Fruit fly (Drosophila melanogaster): ENCODE data around the gene CG32104.

The CG32104 gene

dm6 chr3L:12414189-12414964, 15.3 kb upstream of the CG32104 start, which contains the start of gene SCaMC:
Gene SCaMC (minus strand): TSS chr3L:12414842.
- TF ChIP-seq pan (optimal IDR thresholded peaks at IDR 0.05) (no peak), Rel (GFP tag; optimal IDR thresholded peaks at IDR 0.05) (no peak), Rel (tag; optimal IDR thresholded peaks at IDR 0.05) (peak; percentile 70), rgr (GFP tag; optimal IDR thresholded peaks at IDR 0.05) (peak; percentile 16), jim (GFP tag; optimal IDR thresholded peaks at IDR 0.05) (no peak), Sp1 (GFP tag; optimal IDR thresholded peaks at IDR 0.05) (peak; percentile 4), Myc (optimal IDR thresholded peaks at IDR 0.05) (peak; percentile 9), h (GFP tag; optimal IDR thresholded peaks at IDR 0.05) (peak; percentile 39), dsf (GFP tag; optimal IDR thresholded peaks at IDR 0.05; ENCODE audit: borderline replicate concordance) (no peak), CG9705 (GFP tag; optimal IDR thresholded peaks at IDR 0.05) (no peak)

dm6 chr3L:12411214-12411685, 12.1 kb upstream of the CG32104 start:
- TF ChIP-seq Mio (GFP tag; optimal IDR thresholded peaks at IDR 0.05) (no peak), Hr83 (GFP tag; optimal IDR thresholded peaks at IDR 0.05; ENCODE audit: poor library complexity, severe bottlenecking) (peak; percentile 2), Rel (GFP tag; optimal IDR thresholded peaks at IDR 0.05) (no peak), Rel (tag; optimal IDR thresholded peaks at IDR 0.05) (peak; percentile 25)

dm6 chr3L:12410472-12411213, 11.5 kb upstream of the CG32104 start:
- no peak for TF ChIP-seq sv (GFP tag; optimal IDR thresholded peaks at IDR 0.05)
- TF ChIP-seq Vsx2 (GFP tag; optimal IDR thresholded peaks at IDR 0.05; ENCODE audit: partially characterized antibody) = no peak
- TF ChIP-seq woc (GFP tag; optimal IDR thresholded peaks at IDR 0.05) = peak; percentile 63
- no peak for TF ChIP-seq GATAd (GFP tag; optimal IDR thresholded peaks at IDR 0.05)
- peak; percentile 58 for TF ChIP-seq h (GFP tag; optimal IDR thresholded peaks at IDR 0.05)
- TF ChIP-seq Myc (optimal IDR thresholded peaks at IDR 0.05) = no peak
- TF ChIP-seq lola (GFP tag; optimal IDR thresholded peaks at IDR 0.05) = no peak
- TF ChIP-seq usp (GFP tag; optimal IDR thresholded peaks at IDR 0.05) = no peak
- TF ChIP-seq CrebA (GFP tag; optimal IDR thresholded peaks at IDR 0.05; ENCODE audit: borderline replicate concordance) = no peak
- no peak for TF ChIP-seq jim (GFP tag; optimal IDR thresholded peaks at IDR 0.05)
- no peak for TF ChIP-seq Abd-B (GFP tag; optimal IDR thresholded peaks at IDR 0.05)
- no peak for TF ChIP-seq Dif (GFP tag; optimal IDR thresholded peaks at IDR 0.05; ENCODE audit: partially characterized antibody)
- no peak for TF ChIP-seq dsf (GFP tag; optimal IDR thresholded peaks at IDR 0.05; ENCODE audit: borderline replicate concordance)
- TF ChIP-seq foxo (GFP tag; optimal IDR thresholded peaks at IDR 0.05) = peak; percentile 11 to 56
- TF ChIP-seq Mio (GFP tag; optimal IDR thresholded peaks at IDR 0.05) = no peak
- peak; percentile 72 for TF ChIP-seq HLH106 (tag; optimal IDR thresholded peaks at IDR 0.05)
- TF ChIP-seq Rel (GFP tag; optimal IDR thresholded peaks at IDR 0.05) = no peak
- peak; percentile 83 for TF ChIP-seq Rel (tag; optimal IDR thresholded peaks at IDR 0.05)
- TF ChIP-seq Hr78 (GFP tag; optimal IDR thresholded peaks at IDR 0.05) = no peak
- peak; percentile 34 for TF ChIP-seq dmrt93B (GFP tag; optimal IDR thresholded peaks at IDR 0.05)
- TF ChIP-seq pan (optimal IDR thresholded peaks at IDR 0.05) = no peak
- no peak for TF ChIP-seq Jra (GFP tag; optimal IDR thresholded peaks at IDR 0.05)
- peak; percentile 52 for TF ChIP-seq Hnf4 (GFP tag; optimal IDR thresholded peaks at IDR 0.05)
- peak; percentile 49 for TF ChIP-seq OdsH (GFP tag; optimal IDR thresholded peaks at IDR 0.05)
- TF ChIP-seq psq (GFP tag; optimal IDR thresholded peaks at IDR 0.05) = peak; percentile 46
- TF ChIP-seq tai (GFP tag; optimal IDR thresholded peaks at IDR 0.05) = no peak
- peak; percentile 69 for TF ChIP-seq br (GFP tag; optimal IDR thresholded peaks at IDR 0.05)
- no peak for TF ChIP-seq dl (GFP tag; optimal IDR thresholded peaks at IDR 0.05; ENCODE audit: insufficient read depth in 1 of 2, partially characterized antibody in 2 of 2)
- TF ChIP-seq CG32264 (GFP tag; optimal IDR thresholded peaks at IDR 0.05) = peak; percentile 80
- peak; percentile 30 for TF ChIP-seq CG9705 (GFP tag; optimal IDR thresholded peaks at IDR 0.05)
- peak; percentile 7 for TF ChIP-seq brk (GFP tag; optimal IDR thresholded peaks at IDR 0.05)
- peak; percentile 8 for TF ChIP-seq Hr83 (GFP tag; optimal IDR thresholded peaks at IDR 0.05; ENCODE audit: poor library complexity, severe bottlenecking)
- TF ChIP-seq rgr (GFP tag; optimal IDR thresholded peaks at IDR 0.05) = peak; percentile 74
- peak; percentile 42 for TF ChIP-seq sage (GFP tag; optimal IDR thresholded peaks at IDR 0.05)
- TF ChIP-seq fru (GFP tag; optimal IDR thresholded peaks at IDR 0.05) = peak; percentile 56
- TF ChIP-seq Sp1 (GFP tag; optimal IDR thresholded peaks at IDR 0.05) = peak; percentile 60
- no peak for TF ChIP-seq N (GFP tag; optimal IDR thresholded peaks at IDR 0.05)
- peak; percentile 72 for TF ChIP-seq ey (GFP tag; optimal IDR thresholded peaks at IDR 0.05)
- no peak for TF ChIP-seq Dfd (GFP tag; optimal IDR thresholded peaks at IDR 0.05)

Data from whole organism, wandering third instar larva.